Worm (Caenorhabditis elegans): ENCODE data around the gene Y22F5A.11.

The Y22F5A.11 gene

ce11 chrV:10275619-10276018 lies at the start of gene Y22F5A.11:
Y22F5A.11 (minus strand) TSS chrV:10275646.
- peak; percentile 11 for TF ChIP-seq rbr-2 (tag; optimal IDR thresholded peaks at IDR 0.05)
- no peak for TF ChIP-seq F44E2.7 (GFP tag; IDR thresholded peaks at IDR 0.05)
- no peak for TF ChIP-seq pqm-1 (tag; optimal IDR thresholded peaks at IDR 0.05)
- peak; percentile 23; the same call in 1 of the 2 replicates for TF ChIP-seq hmg-1.1 (GFP tag; IDR thresholded peaks at IDR 0.05)
- no peak for TF ChIP-seq nhr-48 (tag; optimal IDR thresholded peaks at IDR 0.05)
- peak; percentile 41 for TF ChIP-seq mep-1 (tag; optimal IDR thresholded peaks at IDR 0.05)
- TF ChIP-seq tag-97 (GFP tag; IDR thresholded peaks at IDR 0.05): no peak
- TF ChIP-seq hlh-11 (tag; optimal IDR thresholded peaks at IDR 0.05): no peak
- no peak for TF ChIP-seq dmd-9 (GFP tag; IDR thresholded peaks at IDR 0.05)
- TF ChIP-seq snpc-4 (tag; optimal IDR thresholded peaks at IDR 0.05): no peak
- TF ChIP-seq cey-2 (tag; optimal IDR thresholded peaks at IDR 0.05; ENCODE audit: borderline replicate concordance, insufficient read depth): no peak
- no peak for TF ChIP-seq F26F4.8 (GFP tag; conservative IDR thresholded peaks at IDR 0.05)
- no peak for TF ChIP-seq F49E8.2 (tag; optimal IDR thresholded peaks at IDR 0.05; ENCODE audit: borderline replicate concordance)
- peak; percentile 18 for TF ChIP-seq fkh-10 (GFP tag; optimal IDR thresholded peaks at IDR 0.05)
- TF ChIP-seq ceh-20 (GFP tag; IDR thresholded peaks at IDR 0.05): no peak

ce11 chrV:10323537-10323936 lies 48.1 kb upstream of the Y22F5A.11 start:
- no peak for TF ChIP-seq T20F7.1 (GFP tag; optimal IDR thresholded peaks at IDR 0.05)
- TF ChIP-seq unc-62 (GFP tag; optimal IDR thresholded peaks at IDR 0.05 in 1 of 2): peak in 1 of 2 experiments; percentile 97
- TF ChIP-seq unc-62 (tag; optimal IDR thresholded peaks at IDR 0.05): no peak

DNA sequence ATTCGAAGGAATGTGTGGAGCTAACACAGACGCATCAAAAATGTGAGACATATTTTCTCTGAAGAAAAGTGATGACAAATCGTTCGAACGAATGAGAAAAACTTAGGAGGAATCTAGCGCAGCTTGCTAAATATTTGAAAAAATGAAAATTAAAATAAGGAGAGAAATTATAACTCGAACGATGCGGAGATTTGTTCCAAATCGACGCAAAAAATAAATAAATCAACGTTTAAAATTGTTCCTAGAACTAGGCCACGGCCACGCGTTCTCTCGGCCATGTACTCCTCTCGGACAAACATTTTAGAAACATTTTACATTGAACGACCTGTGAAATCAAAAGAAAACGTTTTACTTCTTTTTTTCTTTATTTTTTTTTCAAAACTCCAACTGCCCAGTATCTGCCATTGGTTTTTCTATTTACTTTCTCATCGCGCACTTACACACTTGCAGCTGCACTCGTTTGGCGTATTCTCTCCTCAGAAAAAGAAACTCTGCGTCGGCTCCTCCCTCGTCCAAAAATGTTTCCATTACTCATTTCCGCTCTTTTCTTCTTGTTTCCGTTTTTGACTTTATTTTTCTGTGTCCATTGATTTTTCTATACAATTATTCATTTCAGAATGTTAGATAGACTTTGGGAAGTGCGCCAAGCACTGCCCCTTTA lies 44.8 kb upstream of the Y22F5A.11 start, which contains the start of the genes gna-1 and B0024.13:
TSS of gene gna-1 (minus strand) at position 51 of the 661 bp plus-strand sequence.
TSS of gene B0024.13 (plus strand) at position 611 of the 661 bp plus-strand sequence.
- no peak for TF ChIP-seq T20F7.1 (GFP tag; optimal IDR thresholded peaks at IDR 0.05)
- TF ChIP-seq fkh-10 (GFP tag; optimal IDR thresholded peaks at IDR 0.05): no peak
- TF ChIP-seq mxl-2 (GFP tag; conservative IDR thresholded peaks at IDR 0.05): no peak
- TF ChIP-seq daf-16 (GFP tag; optimal IDR thresholded peaks at IDR 0.05): no peak
- TF ChIP-seq daf-16 (tag; optimal IDR thresholded peaks at IDR 0.05): no peak
- no peak for TF ChIP-seq D1046.2 (GFP tag; IDR thresholded peaks at IDR 0.05)
- TF ChIP-seq nhr-28 (tag; optimal IDR thresholded peaks at IDR 0.05): no peak
- no peak for TF ChIP-seq vab-7 (GFP tag; IDR thresholded peaks at IDR 0.05)
- TF ChIP-seq ceh-82 (tag; optimal IDR thresholded peaks at IDR 0.05): no peak
- no peak for TF ChIP-seq mxl-3 (GFP tag; optimal IDR thresholded peaks at IDR 0.05)
- no peak for TF ChIP-seq tag-97 (GFP tag; IDR thresholded peaks at IDR 0.05)
- no peak for TF ChIP-seq ceh-28 (tag; optimal IDR thresholded peaks at IDR 0.05)
- no peak for TF ChIP-seq spr-3 (GFP tag; optimal IDR thresholded peaks at IDR 0.05)
- peak; percentile 87 for TF ChIP-seq unc-130 (GFP tag; optimal IDR thresholded peaks at IDR 0.05)
- TF ChIP-seq dmd-6 (GFP tag; IDR thresholded peaks at IDR 0.05): peak; percentile 47; the same call in 1 of the 2 replicates
- TF ChIP-seq ZK337.2 (GFP tag; IDR thresholded peaks at IDR 0.05): peak; percentile 18; the same call in 1 of the 2 replicates
- no peak for TF ChIP-seq F44E2.7 (GFP tag; IDR thresholded peaks at IDR 0.05)
- TF ChIP-seq set-16 (GFP tag; IDR thresholded peaks at IDR 0.05): no peak
- TF ChIP-seq F10B5.3 (tag; optimal IDR thresholded peaks at IDR 0.05): no peak
- no peak for TF ChIP-seq dmd-8 (GFP tag; IDR thresholded peaks at IDR 0.05)
- no peak for TF ChIP-seq nhr-111 (GFP tag; optimal IDR thresholded peaks at IDR 0.05)
- TF ChIP-seq dpl-1 (GFP tag; optimal IDR thresholded peaks at IDR 0.05): peak; percentile 61
- no peak for TF ChIP-seq arid-1 (GFP tag; conservative IDR thresholded peaks at IDR 0.05)
- TF ChIP-seq nhr-77 (tag; optimal IDR thresholded peaks at IDR 0.05): no peak
- TF ChIP-seq nhr-10 (tag; optimal IDR thresholded peaks at IDR 0.05): no peak
- no peak for TF ChIP-seq snpc-1.2 (GFP tag; IDR thresholded peaks at IDR 0.05)
- no peak for TF ChIP-seq F26F4.8 (GFP tag; conservative IDR thresholded peaks at IDR 0.05)
- no peak for TF ChIP-seq ctbp-1 (GFP tag; IDR thresholded peaks at IDR 0.05)
- peak in 1 of 2 experiments; percentile 83 for TF ChIP-seq hif-1 (tag; optimal IDR thresholded peaks at IDR 0.05)
- TF ChIP-seq nhr-25 (tag; optimal IDR thresholded peaks at IDR 0.05; ENCODE audit: borderline replicate concordance, insufficient read depth): no peak
- TF ChIP-seq rbr-2 (tag; optimal IDR thresholded peaks at IDR 0.05): peak; percentile 36
- no peak for TF ChIP-seq hmg-1.1 (GFP tag; IDR thresholded peaks at IDR 0.05)
- TF ChIP-seq ceh-44 (GFP tag; IDR thresholded peaks at IDR 0.05): 0 out of 2 replicates have a peak, but pooled peaks have one; percentile 45
- no peak for TF ChIP-seq zfp-3 (GFP tag; conservative IDR thresholded peaks at IDR 0.05)
- peak; percentile 35 for TF ChIP-seq duxl-1 (tag; optimal IDR thresholded peaks at IDR 0.05; ENCODE audit: poor library complexity)

Measured in whole organism, L4 larva.